Fruit fly (Drosophila melanogaster) whole organism, pupa: ENCODE data around the gene CG14564.

Source experiments
- CG10348 ChIP-seq: fragments of 200-800 bp; sonication (Bioruptor generic); IDR thresholded peaks from 2 replicates; pipeline ENCODE4 v1.3.6; 2022; ENCODE audit warnings: missing biosample characterization, missing genetic modification characterization
- CG12605 ChIP-seq: fragments of 200-800 bp; sonication (Bioruptor generic); IDR thresholded peaks from 2 replicates; pipeline ENCODE4 v1.3.6; 2022; ENCODE audit warnings: missing biosample characterization, missing genetic modification characterization
- CG13204 ChIP-seq: fragments of 200-800 bp; sonication (Bioruptor generic); optimal IDR thresholded peaks from 2 replicates; lab custom pipeline; 2018; ENCODE audit warnings: missing biosample characterization, mild to moderate bottlenecking, missing genetic modification characterization, moderate library complexity
- CG14655 ChIP-seq: fragments of 200-800 bp; sonication (Bioruptor generic); optimal IDR thresholded peaks from 3 replicates; lab custom pipeline; 2017; ENCODE audit warnings: mild to moderate bottlenecking, missing biosample characterization, missing genetic modification reagents, missing genetic modification characterization
- CG15710 ChIP-seq: fragments of 200-800 bp; sonication (Bioruptor generic); optimal IDR thresholded peaks from 2 replicates; lab custom pipeline; 2018; ENCODE audit warnings: missing biosample characterization, mild to moderate bottlenecking, missing genetic modification characterization, moderate library complexity
- CG17806 ChIP-seq: fragments of 200-800 bp; sonication (Bioruptor generic); optimal IDR thresholded peaks from 2 replicates; lab custom pipeline; 2018; ENCODE audit warnings: missing biosample characterization, mild to moderate bottlenecking, missing genetic modification characterization, moderate library complexity
- CG32121 ChIP-seq: fragments of 200-800 bp; sonication (Bioruptor generic); IDR thresholded peaks from 2 replicates; pipeline ENCODE4 v1.3.6; 2022; ENCODE audit warnings: missing biosample characterization, missing genetic modification characterization
- CG34367 ChIP-seq: fragments of 200-800 bp; sonication (Bioruptor generic); optimal IDR thresholded peaks from 2 replicates; lab custom pipeline; 2018; ENCODE audit warnings: missing biosample characterization, mild to moderate bottlenecking, missing genetic modification characterization
- CG4496 ChIP-seq: fragments of 200-800 bp; sonication (Bioruptor generic); IDR thresholded peaks from 3 replicates; pipeline ENCODE4 v1.3.6; 2022; ENCODE audit warnings: missing biosample characterization, missing genetic modification characterization
- CG8159 ChIP-seq: fragments of 200-800 bp; sonication (Bioruptor generic); optimal IDR thresholded peaks from 3 replicates; lab custom pipeline; 2018; ENCODE audit warnings: missing biosample characterization, mild to moderate bottlenecking, missing genetic modification characterization, moderate library complexity
- CG8301 ChIP-seq: fragments of 200-800 bp; sonication (Bioruptor generic); optimal IDR thresholded peaks from 2 replicates; lab custom pipeline; 2018; ENCODE audit warnings: missing biosample characterization, mild to moderate bottlenecking, missing genetic modification characterization
- CG9948 ChIP-seq: fragments of 200-800 bp; sonication (Bioruptor generic); optimal IDR thresholded peaks from 2 replicates; lab custom pipeline; 2018; ENCODE audit warnings: missing biosample characterization, mild to moderate bottlenecking, missing genetic modification characterization, moderate library complexity
- D1 ChIP-seq: fragments of 200-800 bp; sonication (Bioruptor generic); optimal IDR thresholded peaks from 2 replicates; lab custom pipeline; 2018; ENCODE audit warnings: missing biosample characterization, mild to moderate bottlenecking, missing genetic modification characterization, moderate library complexity
- EcR ChIP-seq: fragments of 200-800 bp; sonication (Bioruptor generic); optimal IDR thresholded peaks from 3 replicates; lab custom pipeline; 2019; ENCODE audit warnings: missing biosample characterization, missing genetic modification characterization, mild to moderate bottlenecking, moderate library complexity, missing genetic modification reagents
- Ets98B ChIP-seq: fragments of 200-800 bp; sonication (Bioruptor generic); IDR thresholded peaks from 2 replicates; pipeline ENCODE4 v1.3.6; 2022; ENCODE audit warnings: missing biosample characterization, missing genetic modification characterization
- Pif1A ChIP-seq: fragments of 200-800 bp; sonication (Bioruptor generic); optimal IDR thresholded peaks from 3 replicates; lab custom pipeline; 2016; ENCODE audit warnings: missing biosample characterization, missing genetic modification characterization
- Pif1B ChIP-seq: fragments of 200-800 bp; sonication (Bioruptor generic); optimal IDR thresholded peaks from 3 replicates; lab custom pipeline; 2016; ENCODE audit warnings: missing biosample characterization, missing genetic modification characterization
- Snoo ChIP-seq: fragments of 200-800 bp; sonication (Bioruptor generic); optimal IDR thresholded peaks from 3 replicates; lab custom pipeline; 2017; ENCODE audit warnings: missing biosample characterization, mild to moderate bottlenecking, missing genetic modification characterization, inconsistent platforms
- fd96Ca ChIP-seq: fragments of 200-800 bp; sonication (Bioruptor generic); IDR thresholded peaks from 3 replicates; pipeline ENCODE4 v1.3.6; 2022; ENCODE audit warnings: missing biosample characterization, missing genetic modification characterization
- gl ChIP-seq: fragments of 200-800 bp; sonication (Bioruptor generic); optimal IDR thresholded peaks from 2 replicates; lab custom pipeline; 2018; ENCODE audit warnings: missing biosample characterization, mild to moderate bottlenecking, missing genetic modification characterization
- rn ChIP-seq: fragments of 200-800 bp; sonication (Bioruptor generic); IDR thresholded peaks from 2 replicates; pipeline ENCODE4 v1.3.6; 2022; ENCODE audit warnings: missing biosample characterization, missing genetic modification characterization

Gene CG14564

dm6 chr3L:21756857-21757256 is at the start of gene CG14564:
TSS of gene CG14564 (plus strand) at chr3L:21757157.
- no peak for TF ChIP-seq Pif1A
- no peak for TF ChIP-seq CG15710 (tag; lab: Kevin White, UChicago)
- TF ChIP-seq CG10348: no peak
- TF ChIP-seq CG17806 (tag; lab: Kevin White, UChicago): no peak
- no peak for TF ChIP-seq CG13204 (GFP tag; lab: Kevin White, UChicago)
- no peak for TF ChIP-seq CG14655 (GFP tag; lab: Kevin White, UChicago)
- no peak for TF ChIP-seq Pif1B

dm6 chr3L:21709785-21710591 is 47.0 kb upstream of the CG14564 start:
- TF ChIP-seq CG8159 (tag; lab: Kevin White, UChicago) (peak; percentile 92), EcR (peak; percentile 74), Ets98B (GFP tag; lab: Robert Waterston, UW) (no peak), CG32121 (GFP tag; lab: Robert Waterston, UW) (no peak), gl (tag; lab: Kevin White, UChicago) (peak; percentile 57), CG8301 (tag; lab: Kevin White, UChicago) (peak; percentile 80), Pif1B (peak; percentile 72), CG13204 (GFP tag; lab: Kevin White, UChicago) (peak; percentile 64), rn (GFP tag; lab: Robert Waterston, UW) (no peak), CG34367 (tag; lab: Kevin White, UChicago) (peak; percentile 77), CG10348 (no peak), CG17806 (tag; lab: Kevin White, UChicago) (peak; percentile 82), Pif1A (peak; percentile 28), CG15710 (tag; lab: Kevin White, UChicago) (peak; percentile 87), Snoo (tag; lab: Kevin White, UChicago) (peak; percentile 69), CG14655 (GFP tag; lab: Kevin White, UChicago) (peak; percentile 91), CG12605 (GFP tag; lab: Robert Waterston, UW) (no peak), CG9948 (tag; lab: Kevin White, UChicago) (peak; percentile 89), D1 (peak; percentile 89), CG4496 (peak; percentile 12; the same call in 1 of the 3 replicates), fd96Ca (GFP tag; lab: Robert Waterston, UW) (peak; percentile 55; the same call in 1 of the 3 replicates)
- TF ChIP-seq, all 21 proteins: peak for 16

- TF ChIP-seq CG8159 (tag; lab: Kevin White, UChicago): peak; percentile 43
- peak; percentile 36 for TF ChIP-seq CG15710 (tag; lab: Kevin White, UChicago)
- no peak for TF ChIP-seq EcR
- TF ChIP-seq rn (GFP tag; lab: Robert Waterston, UW): no peak
- peak; percentile 35 for TF ChIP-seq Pif1A
- no peak for TF ChIP-seq CG4496
- TF ChIP-seq fd96Ca (GFP tag; lab: Robert Waterston, UW): no peak
- peak; percentile 56 for TF ChIP-seq CG8301 (tag; lab: Kevin White, UChicago)
- TF ChIP-seq CG14655 (GFP tag; lab: Kevin White, UChicago): peak; percentile 70
- peak; percentile 46 for TF ChIP-seq CG17806 (tag; lab: Kevin White, UChicago)
- peak; percentile 16 for TF ChIP-seq CG34367 (tag; lab: Kevin White, UChicago)
- TF ChIP-seq D1: no peak
- TF ChIP-seq CG9948 (tag; lab: Kevin White, UChicago): peak; percentile 45
- no peak for TF ChIP-seq CG13204 (GFP tag; lab: Kevin White, UChicago)
Measured at dm6 chr3L:21715974-21716373, 41.0 kb upstream of the CG14564 start.

dm6 chr3L:21718233-21718632 is 38.7 kb upstream of the CG14564 start:
- TF ChIP-seq CG10348 (no peak), EcR (no peak), CG17806 (tag; lab: Kevin White, UChicago) (no peak), CG8301 (tag; lab: Kevin White, UChicago) (no peak), Ets98B (GFP tag; lab: Robert Waterston, UW) (no peak), CG8159 (tag; lab: Kevin White, UChicago) (no peak), Pif1A (no peak), CG15710 (tag; lab: Kevin White, UChicago) (no peak), Pif1B (no peak), CG13204 (GFP tag; lab: Kevin White, UChicago) (no peak), D1 (no peak), CG32121 (GFP tag; lab: Robert Waterston, UW) (no peak), CG4496 (no peak)

dm6 chr3L:21720869-21721268 is 36.1 kb upstream of the CG14564 start:
- TF ChIP-seq CG17806 (tag; lab: Kevin White, UChicago): peak; percentile 79
- TF ChIP-seq CG34367 (tag; lab: Kevin White, UChicago): peak; percentile 74
- no peak for TF ChIP-seq CG10348
- no peak for TF ChIP-seq Snoo (tag; lab: Kevin White, UChicago)
- peak; percentile 73 for TF ChIP-seq CG9948 (tag; lab: Kevin White, UChicago)
- peak; percentile 27 for TF ChIP-seq CG8301 (tag; lab: Kevin White, UChicago)
- peak; percentile 65 for TF ChIP-seq Pif1B
- peak; percentile 60 for TF ChIP-seq Pif1A
- no peak for TF ChIP-seq CG13204 (GFP tag; lab: Kevin White, UChicago)
- TF ChIP-seq Ets98B (GFP tag; lab: Robert Waterston, UW): no peak
- TF ChIP-seq gl (tag; lab: Kevin White, UChicago): peak; percentile 36
- no peak for TF ChIP-seq CG32121 (GFP tag; lab: Robert Waterston, UW)
- peak; percentile 79 for TF ChIP-seq CG8159 (tag; lab: Kevin White, UChicago)
- peak; percentile 12 for TF ChIP-seq D1
- TF ChIP-seq CG14655 (GFP tag; lab: Kevin White, UChicago): peak; percentile 72
- TF ChIP-seq CG15710 (tag; lab: Kevin White, UChicago): peak; percentile 63
- no peak for TF ChIP-seq CG12605 (GFP tag; lab: Robert Waterston, UW)
